Fruit fly (Drosophila melanogaster): Measurements from ENCODE around the gene CG17378.

CG17378 gene

DNA sequence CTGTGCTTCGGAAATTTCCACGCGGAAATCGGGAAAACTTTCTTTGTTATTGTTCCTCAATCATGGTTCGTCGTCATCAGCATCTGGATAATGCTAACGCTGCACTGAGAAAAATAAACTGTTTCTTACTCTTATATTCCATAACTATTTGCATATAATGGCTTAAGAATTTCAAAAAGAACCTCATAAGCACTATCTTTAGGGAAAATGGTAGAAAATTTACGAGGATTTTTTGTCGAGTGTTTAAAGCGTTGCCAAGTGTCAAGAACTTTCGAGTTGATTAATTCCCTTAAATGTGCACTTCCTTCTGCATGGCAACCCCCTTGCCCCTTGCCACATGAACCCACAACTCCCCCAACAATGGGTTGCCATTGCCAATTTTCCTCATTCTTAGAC is 14.1 kb downstream of the CG17378 start (continued):
- TF ChIP-seq PHDP (tag; optimal IDR thresholded peaks at IDR 0.05) (peak; percentile 71), her (GFP tag; optimal IDR thresholded peaks at IDR 0.05) (peak; percentile 12), esg (GFP tag; conservative IDR thresholded peaks at IDR 0.05) (no peak), CG11723 (GFP tag; optimal IDR thresholded peaks at IDR 0.05) (no peak), CG3281 (GFP tag; optimal IDR thresholded peaks at IDR 0.05) (peak; percentile 35), CG3847 (GFP tag; IDR thresholded peaks at IDR 0.05) (0 out of 2 replicates have a peak, but pooled peaks have one; percentile 5), sqz (GFP tag; optimal IDR thresholded peaks at IDR 0.05) (no peak), Hr51 (GFP tag; optimal IDR thresholded peaks at IDR 0.05) (peak in 1 of 2 experiments; percentile 63), CG12942 (GFP tag; optimal IDR thresholded peaks at IDR 0.05) (peak; percentile 33), CG10654 (GFP tag; optimal IDR thresholded peaks at IDR 0.05) (peak; percentile 49), CG17829 (tag; optimal IDR thresholded peaks at IDR 0.05) (peak; percentile 45), CG2678 (tag; optimal IDR thresholded peaks at IDR 0.05) (peak; percentile 70), CG9437 (GFP tag; optimal IDR thresholded peaks at IDR 0.05) (peak; percentile 20), Hsf (GFP tag; optimal IDR thresholded peaks at IDR 0.05) (peak; percentile 60), CG8388 (GFP tag; optimal IDR thresholded peaks at IDR 0.05) (peak; percentile 74), Deaf1 (tag; optimal IDR thresholded peaks at IDR 0.05) (peak; percentile 71), Atf6 (GFP tag; IDR thresholded peaks at IDR 0.05) (peak; percentile 32), CkIIα-i1 (GFP tag; IDR thresholded peaks at IDR 0.05) (no peak), bcd (GFP tag; optimal IDR thresholded peaks at IDR 0.05) (peak; percentile 52), Hr3 (GFP tag; optimal IDR thresholded peaks at IDR 0.05) (peak; percentile 13), Spps (tag; optimal IDR thresholded peaks at IDR 0.05) (peak; percentile 55), lov (optimal IDR thresholded peaks at IDR 0.05) (no peak), lov (GFP tag; IDR thresholded peaks at IDR 0.05) (0 out of 3 replicates have a peak, but pooled peaks have one; percentile 59), CG14014 (GFP tag; IDR thresholded peaks at IDR 0.05) (peak; percentile 67), Drgx (GFP tag; IDR thresholded peaks at IDR 0.05) (peak; percentile 57), CG11085 (GFP tag; IDR thresholded peaks at IDR 0.05) (no peak), CG17359 (tag; optimal IDR thresholded peaks at IDR 0.05) (peak; percentile 68), fu2 (GFP tag; optimal IDR thresholded peaks at IDR 0.05) (peak; percentile 50), Sox102F (GFP tag; optimal IDR thresholded peaks at IDR 0.05) (peak; percentile 78), btn (GFP tag; optimal IDR thresholded peaks at IDR 0.05) (peak; percentile 31), en (GFP tag; optimal IDR thresholded peaks at IDR 0.05) (peak; percentile 43), p53 (GFP tag; optimal IDR thresholded peaks at IDR 0.05) (peak; percentile 12), CG9932 (GFP tag; IDR thresholded peaks at IDR 0.05) (peak; percentile 44), lilli (GFP tag; optimal IDR thresholded peaks at IDR 0.05) (no peak), NfI (GFP tag; optimal IDR thresholded peaks at IDR 0.05) (peak; percentile 52), nmo (GFP tag; optimal IDR thresholded peaks at IDR 0.05) (peak; percentile 77), bab2 (GFP tag; optimal IDR thresholded peaks at IDR 0.05) (peak; percentile 43), Oli (tag; optimal IDR thresholded peaks at IDR 0.05) (peak; percentile 75), CG32772 (GFP tag; IDR thresholded peaks at IDR 0.05) (peak; percentile 19; the same call in 1 of the 2 replicates), eve (GFP tag; optimal IDR thresholded peaks at IDR 0.05) (peak in 1 of 2 experiments; percentile 88)

dm6 chr2L:6789358-6789757 is 15.5 kb downstream of the CG17378 start:
- TF ChIP-seq Fer1 (GFP tag; optimal IDR thresholded peaks at IDR 0.05), result peak; percentile 28
- no peak for TF ChIP-seq Vsx1 (GFP tag; optimal IDR thresholded peaks at IDR 0.05)
- TF ChIP-seq BtbVII (GFP tag; optimal IDR thresholded peaks at IDR 0.05), result peak; percentile 25
- peak; percentile 25 for TF ChIP-seq CG12071 (GFP tag; optimal IDR thresholded peaks at IDR 0.05)
- TF ChIP-seq Nf-YC (tag; optimal IDR thresholded peaks at IDR 0.05), result peak; percentile 15
- TF ChIP-seq bsh (GFP tag; optimal IDR thresholded peaks at IDR 0.05), result peak in 1 of 2 experiments; percentile 2
- TF ChIP-seq D19A (tag; optimal IDR thresholded peaks at IDR 0.05), result peak; percentile 11
- TF ChIP-seq CG2678 (tag; optimal IDR thresholded peaks at IDR 0.05), result peak; percentile 30
- TF ChIP-seq Asciz (GFP tag; optimal IDR thresholded peaks at IDR 0.05), result peak; percentile 41
- TF ChIP-seq CG7556 (GFP tag; optimal IDR thresholded peaks at IDR 0.05), result no peak
- TF ChIP-seq Aef1 (GFP tag; IDR thresholded peaks at IDR 0.05), result no peak
- TF ChIP-seq salm (tag; optimal IDR thresholded peaks at IDR 0.05), result peak; percentile 58
- peak; percentile 91 for TF ChIP-seq exex (tag; optimal IDR thresholded peaks at IDR 0.05)
- TF ChIP-seq nom (GFP tag; optimal IDR thresholded peaks at IDR 0.05), result peak; percentile 41
